Worm (Caenorhabditis elegans): ENCODE measurements around the gene F07B10.7.

ce11 chrV:11244539-11244938, 16.0 kb downstream of the F07B10.7 start, which contains the start of gene mxl-1:
- TF ChIP-seq flt-1 (GFP tag; IDR thresholded peaks at IDR 0.05) = no peak
- TF ChIP-seq ama-1 (optimal IDR thresholded peaks at IDR 0.05) = no peak
- TF ChIP-seq scrt-1 (GFP tag; IDR thresholded peaks at IDR 0.05) = no peak
- TF ChIP-seq B0310.2 (tag; optimal IDR thresholded peaks at IDR 0.05) = no peak
- TF ChIP-seq ceh-36 (tag; optimal IDR thresholded peaks at IDR 0.05) = no peak
- TF ChIP-seq ets-7 (tag; optimal IDR thresholded peaks at IDR 0.05) = no peak
- no peak for TF ChIP-seq hmbx-1 (tag; optimal IDR thresholded peaks at IDR 0.05)
- no peak for TF ChIP-seq aly-1 (tag; optimal IDR thresholded peaks at IDR 0.05)
- TF ChIP-seq pes-1 (GFP tag; IDR thresholded peaks at IDR 0.05) = no peak
- TF ChIP-seq tra-4 (tag; optimal IDR thresholded peaks at IDR 0.05) = no peak
